ENCODE assay signal across 4 fruit fly cellular contexts in the genomic region with DNA sequence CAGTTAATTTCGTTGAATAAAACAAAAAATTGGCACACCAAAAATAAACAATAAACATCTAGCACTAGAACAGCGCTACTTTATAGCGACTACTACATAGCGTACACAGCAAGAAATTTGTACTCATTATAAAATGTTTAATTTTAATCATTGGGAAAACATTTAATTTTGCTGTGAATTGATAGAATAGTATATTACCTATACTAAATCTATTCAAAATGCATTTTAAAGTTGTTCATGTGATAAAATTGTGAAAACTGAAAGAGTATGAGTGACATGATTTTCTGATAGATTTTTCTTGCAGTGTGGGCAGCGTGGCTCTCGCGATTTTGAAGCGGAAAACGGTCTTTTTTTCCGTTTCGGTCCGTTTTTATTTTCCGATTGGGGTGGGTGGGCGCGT.
TF ChIP-seq lines count a peak whose summit lies in the region.

No protein-coding gene starts in this region.

- no peak for TF ChIP-seq CTCF in whole organism, embryonic (GFP tag; optimal IDR thresholded peaks at IDR 0.05; lab: Kevin White, UChicago)

TF ChIP-seq in whole organism, adult, 20 proteins besides CTCF, POLR2A, EP300 and RAD21:
- TF ChIP-seq bab1 (GFP tag; optimal IDR thresholded peaks at IDR 0.05; lab: Kevin White, UChicago) = peak; percentile 29
- TF ChIP-seq cnc (optimal IDR thresholded peaks at IDR 0.05; lab: Kevin White, UChicago) = no peak
- no peak for TF ChIP-seq cic (GFP tag; optimal IDR thresholded peaks at IDR 0.05; lab: Kevin White, UChicago)
- no peak for TF ChIP-seq pad (GFP tag; optimal IDR thresholded peaks at IDR 0.05; lab: Kevin White, UChicago)
- no peak for TF ChIP-seq CG7101 (tag; optimal IDR thresholded peaks at IDR 0.05; lab: Kevin White, UChicago)
- TF ChIP-seq Crg-1 (GFP tag; optimal IDR thresholded peaks at IDR 0.05; lab: Kevin White, UChicago) = no peak
- TF ChIP-seq CG12768 (GFP tag; optimal IDR thresholded peaks at IDR 0.05; lab: Kevin White, UChicago) = no peak

TF ChIP-seq in whole organism, embryonic, 481 proteins besides CTCF, POLR2A, EP300 and RAD21 (continues in another document):
- no peak for TF ChIP-seq Dfd (GFP tag; optimal IDR thresholded peaks at IDR 0.05; lab: Kevin White, UChicago)
- TF ChIP-seq bcd (GFP tag; optimal IDR thresholded peaks at IDR 0.05; lab: Kevin White, UChicago) = peak; percentile 42
- TF ChIP-seq Gug (GFP tag; IDR thresholded peaks at IDR 0.05; lab: Robert Waterston, UW) = 0 out of 4 replicates have a peak, but pooled peaks have one; percentile 5
- peak; percentile 8 for TF ChIP-seq Hsf (GFP tag; optimal IDR thresholded peaks at IDR 0.05; lab: Kevin White, UChicago)
- peak; percentile 31 for TF ChIP-seq CG13624 (GFP tag; optimal IDR thresholded peaks at IDR 0.05; lab: Kevin White, UChicago)
- TF ChIP-seq CG7556 (GFP tag; optimal IDR thresholded peaks at IDR 0.05; lab: Kevin White, UChicago) = peak; percentile 51
- TF ChIP-seq CG4854 (GFP tag; optimal IDR thresholded peaks at IDR 0.05; lab: Kevin White, UChicago) = no peak
- TF ChIP-seq ssp (GFP tag; IDR thresholded peaks at IDR 0.05; lab: Robert Waterston, UW) = no peak
- TF ChIP-seq Ptx1 (GFP tag; IDR thresholded peaks at IDR 0.05; lab: Robert Waterston, UW) = peak; percentile 61; the same call in 1 of the 2 replicates
- peak; percentile 18 for TF ChIP-seq org-1 (GFP tag; optimal IDR thresholded peaks at IDR 0.05; lab: Kevin White, UChicago)
- TF ChIP-seq dan (GFP tag; IDR thresholded peaks at IDR 0.05; lab: Robert Waterston, UW) = no peak
- TF ChIP-seq sob (GFP tag; IDR thresholded peaks at IDR 0.05; lab: Robert Waterston, UW) = 0 out of 2 replicates have a peak, but pooled peaks have one; percentile 18
- TF ChIP-seq CG3847 (GFP tag; IDR thresholded peaks at IDR 0.05; lab: Robert Waterston, UW) = no peak
- TF ChIP-seq row (GFP tag; IDR thresholded peaks at IDR 0.05; lab: Robert Waterston, UW) = peak; percentile 73
- TF ChIP-seq lmd (GFP tag; IDR thresholded peaks at IDR 0.05; lab: Robert Waterston, UW) = peak; percentile 28; the same call in 1 of the 2 replicates
- peak; percentile 22; the same call in 1 of the 2 replicates for TF ChIP-seq CG31224 (GFP tag; IDR thresholded peaks at IDR 0.05; lab: Robert Waterston, UW)
- TF ChIP-seq nmo (GFP tag; optimal IDR thresholded peaks at IDR 0.05; lab: Kevin White, UChicago) = peak; percentile 31
- TF ChIP-seq schlank (tag; optimal IDR thresholded peaks at IDR 0.05; lab: Kevin White, UChicago) = no peak
- no peak for TF ChIP-seq PHDP (tag; optimal IDR thresholded peaks at IDR 0.05; lab: Kevin White, UChicago)
- TF ChIP-seq Atf-2 (GFP tag; optimal IDR thresholded peaks at IDR 0.05; lab: Kevin White, UChicago) = no peak
- no peak for TF ChIP-seq Nf-YA (GFP tag; IDR thresholded peaks at IDR 0.05; lab: Robert Waterston, UW)
- 0 out of 2 replicates have a peak, but pooled peaks have one; percentile 18 for TF ChIP-seq CG7372 (GFP tag; IDR thresholded peaks at IDR 0.05; lab: Robert Waterston, UW)
- peak; percentile 40 for TF ChIP-seq CG30403 (GFP tag; optimal IDR thresholded peaks at IDR 0.05; lab: Kevin White, UChicago)
- peak; percentile 14 for TF ChIP-seq CG9727 (GFP tag; optimal IDR thresholded peaks at IDR 0.05; lab: Kevin White, UChicago)
- peak; percentile 17 for TF ChIP-seq fd3F (GFP tag; optimal IDR thresholded peaks at IDR 0.05; lab: Kevin White, UChicago)

TF ChIP-seq in whole organism, prepupa, 60 proteins besides CTCF, POLR2A, EP300 and RAD21:
- TF ChIP-seq svp (GFP tag; lab: Kevin White, UChicago) (peak; percentile 23), eg (GFP tag; IDR thresholded peaks at IDR 0.05; lab: Robert Waterston, UW) (0 out of 3 replicates have a peak, but pooled peaks have one; percentile 37), CG8119 (GFP tag; IDR thresholded peaks at IDR 0.05; lab: Robert Waterston, UW) (no peak), CG8632 (GFP tag; optimal IDR thresholded peaks at IDR 0.05; lab: Kevin White, UChicago) (no peak), dsx (GFP tag; optimal IDR thresholded peaks at IDR 0.05; lab: Kevin White, UChicago; ENCODE audit: poor library complexity, severe bottlenecking) (no peak), Hr4 (GFP tag; optimal IDR thresholded peaks at IDR 0.05; lab: Kevin White, UChicago) (peak; percentile 6), CG32006 (GFP tag; optimal IDR thresholded peaks at IDR 0.05; lab: Kevin White, UChicago) (peak; percentile 14)

TF ChIP-seq in whole organism, pupa, 21 proteins besides CTCF, POLR2A, EP300 and RAD21:
- TF ChIP-seq CG8159 (tag; optimal IDR thresholded peaks at IDR 0.05; lab: Kevin White, UChicago) = no peak
- peak; percentile 24; the same call in 1 of the 2 replicates for TF ChIP-seq CG32121 (GFP tag; IDR thresholded peaks at IDR 0.05; lab: Robert Waterston, UW)
- no peak for TF ChIP-seq EcR (GFP tag; optimal IDR thresholded peaks at IDR 0.05; lab: Kevin White, UChicago)
- TF ChIP-seq CG14655 (GFP tag; optimal IDR thresholded peaks at IDR 0.05; lab: Kevin White, UChicago) = no peak
- TF ChIP-seq Ets98B (GFP tag; IDR thresholded peaks at IDR 0.05; lab: Robert Waterston, UW) = peak; percentile 29; the same call in 1 of the 2 replicates
